Worm (Caenorhabditis elegans): ENCODE results near the gene srd-54.

The srd-54 gene

DNA sequence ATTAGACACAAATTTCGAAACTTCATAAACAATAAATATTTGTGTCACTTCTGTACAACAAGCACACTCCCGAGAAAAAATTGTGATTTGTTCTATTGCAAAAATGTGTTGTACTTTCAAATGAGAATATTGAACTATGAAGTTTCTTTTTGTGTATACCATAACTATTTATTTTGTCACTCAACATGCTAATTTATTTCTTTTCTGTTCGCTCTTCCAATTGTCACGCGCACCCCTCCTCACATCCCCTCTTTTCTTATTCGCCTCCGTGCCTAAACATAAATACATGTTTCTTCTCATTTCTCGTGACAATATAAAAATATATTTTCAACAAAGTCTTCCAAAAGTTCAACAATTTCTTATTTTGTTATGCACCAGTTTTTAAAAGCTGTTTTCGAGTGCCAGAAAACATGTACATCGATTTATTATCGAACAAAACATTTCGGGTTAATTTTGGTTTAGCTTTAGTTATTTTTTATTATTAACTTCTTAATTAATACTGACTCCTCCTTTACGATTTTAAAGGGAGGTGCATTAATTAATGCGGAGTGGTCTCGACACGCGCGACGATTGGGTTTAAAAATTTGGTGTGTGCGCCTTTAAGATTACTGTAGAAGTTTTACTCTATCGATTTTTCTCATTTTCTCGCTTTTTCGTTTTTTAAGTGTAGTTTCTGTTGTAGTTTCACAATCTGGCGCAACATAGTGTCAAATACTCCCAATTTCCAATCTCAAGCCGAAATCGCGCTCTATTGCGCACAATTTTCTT is 38.3 kb upstream of the srd-54 start (continued):
- no peak for TF ChIP-seq zip-11 (GFP tag; IDR thresholded peaks at IDR 0.05)
- no peak for TF ChIP-seq jun-1 (tag; optimal IDR thresholded peaks at IDR 0.05)
- no peak for TF ChIP-seq pqm-1 (tag; optimal IDR thresholded peaks at IDR 0.05)
- no peak for TF ChIP-seq attf-4 (tag; optimal IDR thresholded peaks at IDR 0.05)
- TF ChIP-seq hif-1 (tag; optimal IDR thresholded peaks at IDR 0.05): peak; percentile 58 to 81
- TF ChIP-seq zip-2 (tag; optimal IDR thresholded peaks at IDR 0.05): no peak
- no peak for TF ChIP-seq ceh-28 (tag; optimal IDR thresholded peaks at IDR 0.05)
- TF ChIP-seq cey-2 (tag; optimal IDR thresholded peaks at IDR 0.05; ENCODE audit: borderline replicate concordance, insufficient read depth): no peak
- TF ChIP-seq daf-19 (GFP tag; conservative IDR thresholded peaks at IDR 0.05): no peak
- no peak for TF ChIP-seq mdt-29 (GFP tag; IDR thresholded peaks at IDR 0.05)
- TF ChIP-seq nhr-111 (GFP tag; optimal IDR thresholded peaks at IDR 0.05): no peak
- no peak for TF ChIP-seq F49E8.2 (tag; optimal IDR thresholded peaks at IDR 0.05; ENCODE audit: borderline replicate concordance)
- no peak for TF ChIP-seq duxl-1 (tag; optimal IDR thresholded peaks at IDR 0.05; ENCODE audit: poor library complexity)
- no peak for TF ChIP-seq nhr-48 (tag; optimal IDR thresholded peaks at IDR 0.05)
- TF ChIP-seq lin-38 (GFP tag; IDR thresholded peaks at IDR 0.05): no peak

DNA sequence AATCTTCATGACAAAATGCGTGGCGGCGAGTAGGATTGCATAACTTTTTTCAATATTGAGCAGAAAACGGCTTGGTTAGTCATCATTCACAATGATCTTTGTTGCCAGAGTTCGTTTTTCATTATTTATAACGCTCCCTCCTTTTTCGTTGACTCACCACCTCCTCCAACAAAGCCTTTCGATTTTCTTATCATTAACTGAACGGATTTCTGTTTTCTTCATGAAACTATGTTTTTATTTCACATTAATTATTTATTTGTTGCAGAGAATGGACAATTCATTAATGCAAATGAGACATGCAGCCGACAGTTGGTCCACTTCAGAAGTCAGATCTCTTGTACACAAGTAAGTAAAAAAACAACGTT is 37.8 kb upstream of the srd-54 start, which contains the start of gene bath-44:
Gene bath-44, plus strand, starts transcription at position 266 of the 365 bp plus-strand sequence.
- TF ChIP-seq nhr-11 (tag; optimal IDR thresholded peaks at IDR 0.05) (no peak), lim-7 (GFP tag; IDR thresholded peaks at IDR 0.05) (0 out of 2 replicates have a peak, but pooled peaks have one; percentile 3)

DNA sequence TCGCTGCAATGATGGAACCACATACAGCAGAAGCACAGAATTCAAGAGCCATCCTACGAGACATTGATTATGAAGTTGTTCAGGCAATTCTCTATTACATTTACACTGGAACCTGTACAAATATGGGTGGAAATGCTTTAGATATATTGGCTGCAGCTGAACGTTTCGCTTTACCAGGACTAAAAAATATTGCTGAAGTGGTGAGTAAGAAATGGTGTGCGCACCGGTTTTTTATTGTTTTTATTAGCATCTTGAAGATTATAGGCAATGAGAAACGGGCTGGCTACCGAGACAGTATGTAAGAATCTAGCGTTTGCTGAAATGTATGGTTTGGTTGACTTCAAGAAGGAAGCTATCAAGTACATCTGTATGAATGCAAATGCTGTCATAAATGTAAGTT is 36.3 kb upstream of the srd-54 start:
- TF ChIP-seq aly-2 (tag; optimal IDR thresholded peaks at IDR 0.05) (no peak), nhr-237 (tag; optimal IDR thresholded peaks at IDR 0.05) (no peak), aha-1 (tag) (peak; percentile 21), vab-7 (GFP tag; IDR thresholded peaks at IDR 0.05) (no peak), arid-1 (GFP tag; conservative IDR thresholded peaks at IDR 0.05) (no peak), unc-62 (GFP tag; optimal IDR thresholded peaks at IDR 0.05 in 1 of 2) (peak in 1 of 2 experiments; percentile 98), unc-62 (tag; optimal IDR thresholded peaks at IDR 0.05) (no peak), pha-4 (GFP tag; IDR thresholded peaks at IDR 0.05) (no peak), pha-4 (tag; optimal IDR thresholded peaks at IDR 0.05) (no peak), zip-11 (GFP tag; IDR thresholded peaks at IDR 0.05) (no peak), F26F4.8 (GFP tag; conservative IDR thresholded peaks at IDR 0.05) (no peak), nhr-48 (tag; optimal IDR thresholded peaks at IDR 0.05) (no peak), rbr-2 (tag; optimal IDR thresholded peaks at IDR 0.05) (no peak), nhr-25 (tag; optimal IDR thresholded peaks at IDR 0.05; ENCODE audit: borderline replicate concordance, insufficient read depth) (no peak)

DNA sequence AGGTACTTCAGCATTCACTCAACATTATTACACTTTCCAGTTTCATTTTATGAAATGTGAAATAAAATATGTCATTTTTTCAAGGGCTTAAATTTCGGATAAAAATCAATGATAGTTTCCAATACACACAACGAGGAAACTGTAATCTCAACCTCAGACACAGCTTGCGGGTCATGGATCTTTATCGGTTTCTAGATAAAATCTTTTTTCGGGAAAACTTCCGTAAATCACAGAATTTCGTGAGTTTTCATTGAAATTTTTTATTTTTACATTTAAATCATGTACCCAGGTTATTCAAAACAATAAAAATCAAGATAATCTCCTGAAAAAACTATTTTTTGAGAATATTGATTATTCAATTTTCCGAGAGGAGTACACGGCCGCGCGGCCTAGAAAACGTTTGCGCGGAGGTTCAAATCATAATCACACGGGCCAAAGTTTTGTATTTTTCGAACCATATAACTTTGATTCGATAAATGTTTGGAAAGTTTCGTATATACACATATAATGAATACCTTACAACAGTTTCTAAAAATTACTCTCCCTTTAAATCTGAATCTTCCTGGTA is 35.1 kb upstream of the srd-54 start:
- peak; percentile 8 for TF ChIP-seq dve-1 (tag; optimal IDR thresholded peaks at IDR 0.05; ENCODE audit: insufficient read depth)
- TF ChIP-seq zip-2 (tag; optimal IDR thresholded peaks at IDR 0.05): peak; percentile 58
- 0 out of 2 replicates have a peak, but pooled peaks have one; percentile 28 for TF ChIP-seq dmd-9 (GFP tag; IDR thresholded peaks at IDR 0.05)
- TF ChIP-seq ZK337.2 (GFP tag; IDR thresholded peaks at IDR 0.05): no peak
- no peak for TF ChIP-seq set-16 (GFP tag; IDR thresholded peaks at IDR 0.05)
- peak; percentile 78 for TF ChIP-seq mes-2 (tag; optimal IDR thresholded peaks at IDR 0.05; ENCODE audit: poor library complexity, severe bottlenecking)
- peak; percentile 5 for TF ChIP-seq spr-1 (tag; optimal IDR thresholded peaks at IDR 0.05)
- TF ChIP-seq mep-1 (tag; optimal IDR thresholded peaks at IDR 0.05): peak; percentile 8
- TF ChIP-seq D1046.2 (GFP tag; IDR thresholded peaks at IDR 0.05): no peak
- TF ChIP-seq madf-5 (GFP tag; IDR thresholded peaks at IDR 0.05): no peak
- peak; percentile 43; the same call in 1 of the 2 replicates for TF ChIP-seq lin-38 (GFP tag; IDR thresholded peaks at IDR 0.05)
- TF ChIP-seq ama-1 (optimal IDR thresholded peaks at IDR 0.05): no peak
- TF ChIP-seq dpl-1 (GFP tag; optimal IDR thresholded peaks at IDR 0.05): peak; percentile 50
- TF ChIP-seq ceh-32 (tag; optimal IDR thresholded peaks at IDR 0.05; ENCODE audit: poor library complexity): no peak
- no peak for TF ChIP-seq nhr-111 (GFP tag; optimal IDR thresholded peaks at IDR 0.05)
- no peak for TF ChIP-seq gei-8 (GFP tag; optimal IDR thresholded peaks at IDR 0.05)
- TF ChIP-seq arid-1 (GFP tag; conservative IDR thresholded peaks at IDR 0.05): 0 out of 2 replicates have a peak, but pooled peaks have one; percentile 13
- TF ChIP-seq duxl-1 (tag; optimal IDR thresholded peaks at IDR 0.05; ENCODE audit: poor library complexity): peak; percentile 40
- TF ChIP-seq egl-43 (GFP tag; IDR thresholded peaks at IDR 0.05): no peak
- no peak for TF ChIP-seq pha-4 (GFP tag; IDR thresholded peaks at IDR 0.05)
- no peak for TF ChIP-seq pha-4 (tag; optimal IDR thresholded peaks at IDR 0.05)
